Fruit fly (Drosophila melanogaster) Kc167 (cell line): ENCODE data around the gene CG31922.

Source experiments
- Myc ChIP-seq: fragments of >200 bp; optimal IDR thresholded peaks from 2 replicates; lab custom pipeline; 2017; ENCODE audit warnings: missing external identifiers
- Sin3A ChIP-seq: fragments of >200 bp; optimal IDR thresholded peaks from 2 replicates; lab custom pipeline; 2018; ENCODE audit warnings: missing external identifiers
- h ChIP-seq: fragments of >200 bp; optimal IDR thresholded peaks from 3 replicates; lab custom pipeline; 2018; ENCODE audit warnings: missing external identifiers
- insv ChIP-seq: fragments of >200 bp; optimal IDR thresholded peaks from 3 replicates; lab custom pipeline; 2018; ENCODE audit warnings: missing external identifiers
- psq ChIP-seq: fragments of >200 bp; optimal IDR thresholded peaks from 2 replicates; lab custom pipeline; 2017; ENCODE audit warnings: missing external identifiers
- ttk ChIP-seq: sonication (Bioruptor generic); optimal IDR thresholded peaks from 2 replicates; lab custom pipeline; 2017; ENCODE audit warnings: missing external identifiers

DNA sequence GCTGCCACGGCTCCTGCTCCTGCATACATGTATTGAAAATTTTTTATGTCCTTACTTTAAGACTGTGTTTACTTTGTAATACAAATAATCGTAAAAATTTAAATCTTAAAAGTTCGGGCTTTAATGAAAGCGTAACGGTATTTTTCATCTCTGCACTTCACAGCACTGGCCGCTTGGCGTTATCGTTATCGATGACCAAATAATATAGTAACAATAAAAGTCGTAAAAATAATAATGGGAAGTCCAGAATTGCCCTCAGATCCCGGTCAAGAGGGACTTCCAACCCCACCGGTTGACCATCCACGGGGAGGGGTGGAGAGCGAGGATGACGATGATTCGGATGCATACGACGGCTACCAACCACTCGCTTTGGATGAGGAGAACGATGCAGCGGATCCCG, 3.7 kb upstream of the CG31922 start, which contains the start of gene CG14341:
- TF ChIP-seq Sin3A, result no peak
- TF ChIP-seq Myc (lab: Kevin White, UChicago), result no peak
- no peak for TF ChIP-seq ttk (lab: Kevin White, UChicago)
- TF ChIP-seq insv (lab: Kevin White, UChicago), result no peak
- TF ChIP-seq psq, result no peak
- TF ChIP-seq h (lab: Kevin White, UChicago), result no peak
